Worm (Caenorhabditis elegans): ENCODE measurements around the gene fbxa-82.

fbxa-82 gene

ce11 chrV:15089438-15089837, 37.1 kb upstream of the fbxa-82 start, which contains the start of the genes C01G10.5 and C01G10.4:
Gene C01G10.5, minus strand, starts transcription at chrV:15089538.
Gene C01G10.4, plus strand, starts transcription at chrV:15089740.
- no peak for TF ChIP-seq pha-4 (tag; optimal IDR thresholded peaks at IDR 0.05)

- TF ChIP-seq tbx-8 (GFP tag; optimal IDR thresholded peaks at IDR 0.05) = no peak
- no peak for TF ChIP-seq pha-4 (tag; optimal IDR thresholded peaks at IDR 0.05)
- TF ChIP-seq hlh-1 (tag; optimal IDR thresholded peaks at IDR 0.05) = no peak
- no peak for TF ChIP-seq unc-62 (GFP tag; optimal IDR thresholded peaks at IDR 0.05)
- no peak for TF ChIP-seq bed-3 (GFP tag; optimal IDR thresholded peaks at IDR 0.05)
- no peak for TF ChIP-seq nhr-12 (tag; optimal IDR thresholded peaks at IDR 0.05)
- TF ChIP-seq ces-1 (GFP tag; optimal IDR thresholded peaks at IDR 0.05) = no peak
- no peak for TF ChIP-seq lin-13 (tag; optimal IDR thresholded peaks at IDR 0.05)
- no peak for TF ChIP-seq flh-1 (GFP tag; optimal IDR thresholded peaks at IDR 0.05)
- TF ChIP-seq nhr-237 (tag; optimal IDR thresholded peaks at IDR 0.05) = no peak
Observed at ce11 chrV:15088613-15089012, 36.3 kb upstream of the fbxa-82 start, which contains the start of gene C01G10.18. Gene C01G10.18, minus strand, starts transcription at chrV:15088713.

ce11 chrV:15087207-15087706, 34.9 kb upstream of the fbxa-82 start, which contains the start of the genes C01G10.15 and C01G10.6:
Gene C01G10.15, minus strand, starts transcription at chrV:15087307.
Gene C01G10.6, plus strand, starts transcription at chrV:15087656.
- no peak for TF ChIP-seq unc-120 (tag; optimal IDR thresholded peaks at IDR 0.05; ENCODE audit: poor library complexity, severe bottlenecking)
- no peak for TF ChIP-seq nhr-237 (tag; optimal IDR thresholded peaks at IDR 0.05)
- TF ChIP-seq snpc-4 (tag; optimal IDR thresholded peaks at IDR 0.05) = no peak
- no peak for TF ChIP-seq ceh-83 (GFP tag; optimal IDR thresholded peaks at IDR 0.05)
- TF ChIP-seq pha-4 (tag; optimal IDR thresholded peaks at IDR 0.05) = no peak
- no peak for TF ChIP-seq zip-8 (tag; optimal IDR thresholded peaks at IDR 0.05)
- TF ChIP-seq sem-2 (GFP tag; optimal IDR thresholded peaks at IDR 0.05) = no peak
- no peak for TF ChIP-seq ceh-39 (tag; optimal IDR thresholded peaks at IDR 0.05)

ce11 chrV:15085335-15085800, 33.0 kb upstream of the fbxa-82 start, which contains the start of the genes ahsa-1 and C01G10.7:
Gene ahsa-1, minus strand, starts transcription at chrV:15085385.
Gene C01G10.7, plus strand, starts transcription at chrV:15085747.
- peak; percentile 44 for TF ChIP-seq M03D4.4 (tag; optimal IDR thresholded peaks at IDR 0.05)
- no peak for TF ChIP-seq snpc-4 (tag; optimal IDR thresholded peaks at IDR 0.05)
- TF ChIP-seq drap-1 (GFP tag; optimal IDR thresholded peaks at IDR 0.05) = peak; percentile 70
- no peak for TF ChIP-seq nhr-12 (tag; optimal IDR thresholded peaks at IDR 0.05)
- TF ChIP-seq flh-1 (GFP tag; optimal IDR thresholded peaks at IDR 0.05) = no peak
- no peak for TF ChIP-seq bed-3 (GFP tag; optimal IDR thresholded peaks at IDR 0.05)
- TF ChIP-seq mep-1 (tag; optimal IDR thresholded peaks at IDR 0.05) = peak; percentile 87
- peak; percentile 56 for TF ChIP-seq lin-32 (GFP tag; optimal IDR thresholded peaks at IDR 0.05)
- TF ChIP-seq zip-8 (tag; optimal IDR thresholded peaks at IDR 0.05) = no peak
- no peak for TF ChIP-seq tbx-8 (GFP tag; optimal IDR thresholded peaks at IDR 0.05)
- TF ChIP-seq nhr-28 (tag; optimal IDR thresholded peaks at IDR 0.05) = no peak
- no peak for TF ChIP-seq unc-120 (tag; optimal IDR thresholded peaks at IDR 0.05; ENCODE audit: poor library complexity, severe bottlenecking)
- TF ChIP-seq ceh-39 (tag; optimal IDR thresholded peaks at IDR 0.05) = peak; percentile 73
- no peak for TF ChIP-seq ceh-83 (GFP tag; optimal IDR thresholded peaks at IDR 0.05)
- TF ChIP-seq blmp-1 (tag; optimal IDR thresholded peaks at IDR 0.05) = no peak
- no peak for TF ChIP-seq unc-39 (tag; optimal IDR thresholded peaks at IDR 0.05)
- TF ChIP-seq pha-4 (tag; optimal IDR thresholded peaks at IDR 0.05) = peak; percentile 46
- TF ChIP-seq sptf-1 (tag; optimal IDR thresholded peaks at IDR 0.05) = peak; percentile 70
- peak; percentile 39 for TF ChIP-seq mls-2 (tag; optimal IDR thresholded peaks at IDR 0.05)
- TF ChIP-seq cnd-1 (tag; optimal IDR thresholded peaks at IDR 0.05) = no peak
- no peak for TF ChIP-seq sem-2 (GFP tag; optimal IDR thresholded peaks at IDR 0.05)
- no peak for TF ChIP-seq elt-1 (tag; optimal IDR thresholded peaks at IDR 0.05; ENCODE audit: borderline replicate concordance, insufficient read depth)
- TF ChIP-seq ham-2 (GFP tag; optimal IDR thresholded peaks at IDR 0.05) = no peak
- peak; percentile 2 for TF ChIP-seq hlh-1 (tag; optimal IDR thresholded peaks at IDR 0.05)
- TF ChIP-seq unc-62 (GFP tag; optimal IDR thresholded peaks at IDR 0.05) = no peak
- TF ChIP-seq ceh-43 (GFP tag; optimal IDR thresholded peaks at IDR 0.05) = peak; percentile 70
- TF ChIP-seq lin-13 (tag; optimal IDR thresholded peaks at IDR 0.05) = peak; percentile 44
- TF ChIP-seq ztf-11 (tag; optimal IDR thresholded peaks at IDR 0.05) = no peak
- no peak for TF ChIP-seq nhr-76 (tag; optimal IDR thresholded peaks at IDR 0.05)
- TF ChIP-seq mab-5 (tag; optimal IDR thresholded peaks at IDR 0.05) = peak; percentile 61
- no peak for TF ChIP-seq nhr-2 (tag; optimal IDR thresholded peaks at IDR 0.05)
- TF ChIP-seq nhr-237 (tag; optimal IDR thresholded peaks at IDR 0.05) = peak; percentile 90
- TF ChIP-seq ces-1 (GFP tag; optimal IDR thresholded peaks at IDR 0.05) = peak; percentile 97
- TF ChIP-seq lsy-2 (tag; optimal IDR thresholded peaks at IDR 0.05) = peak; percentile 73
- no peak for TF ChIP-seq elt-3 (tag; optimal IDR thresholded peaks at IDR 0.05)

All from whole organism, mixed stage, embryonic.